Worm (Caenorhabditis elegans): Measurements from ENCODE around the gene K07C11.7.

- no peak for TF ChIP-seq C16A3.4 (tag; optimal IDR thresholded peaks at IDR 0.05)
- TF ChIP-seq nhr-11 (tag; optimal IDR thresholded peaks at IDR 0.05): no peak
These were observed 44.6 kb downstream of the K07C11.7 start for ce11 chrV:8169150-8169549.

All from whole organism, L1 larva.